Worm (Caenorhabditis elegans) whole organism, late embryonic: ENCODE results near the gene ced-9.

ENCODE experiments used
- C08G9.2 ChIP-seq: sonication (generic microtip); optimal IDR thresholded peaks from 2 replicates; lab custom pipeline; 2016; ENCODE audit warnings: mild to moderate bottlenecking, missing genetic modification characterization, moderate library complexity, missing compliant biosample characterization
- C38D4.7 ChIP-seq: fragments of 200-800 bp; sonication (Bioruptor generic); optimal IDR thresholded peaks from 2 replicates; lab custom pipeline; 2018; ENCODE audit warnings: mild to moderate bottlenecking, missing genetic modification characterization, moderate library complexity, missing compliant biosample characterization
- F13H6.1 ChIP-seq: sonication (generic microtip); optimal IDR thresholded peaks from 2 replicates; lab custom pipeline; 2016; ENCODE audit warnings: missing genetic modification characterization, missing compliant biosample characterization
- K09A11.1 ChIP-seq: sonication (generic microtip); optimal IDR thresholded peaks from 2 replicates; lab custom pipeline; 2017; ENCODE audit warnings: antibody characterized with exemption, mild to moderate bottlenecking, missing genetic modification characterization, missing compliant biosample characterization; ENCODE audit not compliant: insufficient read depth
- ceh-18 ChIP-seq: sonication (generic microtip); optimal IDR thresholded peaks from 2 replicates; lab custom pipeline; 2016; ENCODE audit warnings: missing genetic modification characterization, missing compliant biosample characterization
- ceh-22 ChIP-seq: sonication (generic microtip); optimal IDR thresholded peaks from 2 replicates; lab custom pipeline; 2017; ENCODE audit warnings: missing biosample characterization, missing genetic modification characterization
- ceh-24 ChIP-seq: sonication (generic microtip); optimal IDR thresholded peaks from 2 replicates; lab custom pipeline; 2016; ENCODE audit warnings: mild to moderate bottlenecking, missing genetic modification characterization, missing compliant biosample characterization
- ceh-30 ChIP-seq: fragments of 150-350 bp; optimal IDR thresholded peaks from 2 replicates; lab custom pipeline; 2014; ENCODE audit warnings: missing biosample characterization, missing genetic modification characterization
- ceh-31 ChIP-seq: sonication (generic microtip); optimal IDR thresholded peaks from 2 replicates; lab custom pipeline; 2016; ENCODE audit warnings: missing genetic modification characterization, missing compliant biosample characterization
- ceh-45 ChIP-seq: fragments of 200-800 bp; sonication (Bioruptor generic); IDR thresholded peaks from 2 replicates; pipeline ENCODE4 v1.3.6; 2022; ENCODE audit warnings: missing genetic modification reagents, missing genetic modification characterization, missing compliant biosample characterization
- ceh-48 ChIP-seq: sonication (generic microtip); optimal IDR thresholded peaks from 2 replicates; lab custom pipeline; 2016; ENCODE audit warnings: missing genetic modification characterization, inconsistent platforms, missing compliant biosample characterization
- dve-1 ChIP-seq: sonication (generic microtip); optimal IDR thresholded peaks from 2 replicates; lab custom pipeline; 2017; ENCODE audit warnings: antibody characterized with exemption, mild to moderate bottlenecking, missing genetic modification characterization, missing compliant biosample characterization
- elt-2 ChIP-seq: sonication (generic microtip); optimal IDR thresholded peaks from 2 replicates; lab custom pipeline; 2016; ENCODE audit warnings: missing genetic modification reagents, missing genetic modification characterization, missing compliant biosample characterization
- elt-4 ChIP-seq: sonication (generic microtip); optimal IDR thresholded peaks from 2 replicates; lab custom pipeline; 2016; ENCODE audit warnings: missing genetic modification characterization, missing compliant biosample characterization
- eyg-1 ChIP-seq: sonication (generic microtip); optimal IDR thresholded peaks from 2 replicates; lab custom pipeline; 2016; ENCODE audit warnings: missing genotype, missing genetic modification characterization, missing compliant biosample characterization
- fax-1 ChIP-seq: sonication (generic microtip); optimal IDR thresholded peaks from 2 replicates; lab custom pipeline; 2016; ENCODE audit warnings: missing genotype, missing genetic modification characterization, missing compliant biosample characterization
- fkh-10 ChIP-seq: fragments of 150-350 bp; optimal IDR thresholded peaks from 2 replicates; lab custom pipeline; 2014; ENCODE audit warnings: missing biosample characterization, missing genetic modification reagents, missing genetic modification characterization
- hlh-30 ChIP-seq: sonication (generic microtip); optimal IDR thresholded peaks from 2 replicates; lab custom pipeline; 2017; ENCODE audit warnings: antibody characterized with exemption, missing genetic modification characterization, missing compliant biosample characterization; ENCODE audit not compliant: insufficient read depth
- hlh-8 ChIP-seq: sonication (generic microtip); optimal IDR thresholded peaks from 2 replicates; lab custom pipeline; 2016; ENCODE audit warnings: missing genotype, missing genetic modification characterization, missing compliant biosample characterization
- lin-11 ChIP-seq: fragments of 200-800 bp; sonication (Bioruptor generic); optimal IDR thresholded peaks from 2 replicates; lab custom pipeline; 2018; ENCODE audit warnings: mild to moderate bottlenecking, missing genetic modification characterization, missing compliant biosample characterization
- madf-2 ChIP-seq: sonication (generic microtip); optimal IDR thresholded peaks from 2 replicates; lab custom pipeline; 2017; ENCODE audit warnings: missing genetic modification characterization, missing compliant biosample characterization
- mec-3 ChIP-seq: sonication (generic microtip); optimal IDR thresholded peaks from 2 replicates; lab custom pipeline; 2016; ENCODE audit warnings: borderline replicate concordance, missing genetic modification characterization, missing compliant biosample characterization
- nhr-11 ChIP-seq: fragments of 150-350 bp; optimal IDR thresholded peaks from 2 replicates; lab custom pipeline; 2014; ENCODE audit warnings: missing biosample characterization, missing genetic modification characterization
- nhr-232 ChIP-seq: sonication (generic microtip); optimal IDR thresholded peaks from 2 replicates; lab custom pipeline; 2016; ENCODE audit warnings: missing genetic modification characterization, missing compliant biosample characterization
- pag-3 ChIP-seq: sonication (generic microtip); optimal IDR thresholded peaks from 2 replicates; lab custom pipeline; 2016; ENCODE audit warnings: missing compliant biosample characterization, missing genetic modification characterization, borderline replicate concordance
- pha-2 ChIP-seq: sonication (generic microtip); optimal IDR thresholded peaks from 2 replicates; lab custom pipeline; 2017; ENCODE audit warnings: mild to moderate bottlenecking, missing genetic modification characterization, missing compliant biosample characterization
- pqm-1 ChIP-seq: sonication (generic microtip); optimal IDR thresholded peaks from 2 replicates; lab custom pipeline; 2016; ENCODE audit warnings: missing genetic modification characterization, missing compliant biosample characterization
- pros-1 ChIP-seq: fragments of 150-350 bp; optimal IDR thresholded peaks from 2 replicates; lab custom pipeline; 2014; ENCODE audit warnings: missing biosample characterization, missing genetic modification reagents, missing genetic modification characterization
- ref-2 ChIP-seq: sonication (generic microtip); optimal IDR thresholded peaks from 2 replicates; lab custom pipeline; 2016; ENCODE audit warnings: missing genetic modification characterization, missing compliant biosample characterization
- rnt-1 ChIP-seq: sonication (generic microtip); optimal IDR thresholded peaks from 2 replicates; lab custom pipeline; 2016; ENCODE audit warnings: missing genetic modification characterization, missing compliant biosample characterization
- sdc-2 ChIP-seq: sonication (generic microtip); optimal IDR thresholded peaks from 2 replicates; lab custom pipeline; 2016; ENCODE audit warnings: missing genotype, missing genetic modification characterization, missing compliant biosample characterization
- sox-2 ChIP-seq: fragments of 200-800 bp; sonication (Bioruptor generic); IDR thresholded peaks from 2 replicates; pipeline ENCODE4 v1.3.6; 2022; ENCODE audit warnings: missing genetic modification reagents, missing genetic modification characterization, missing compliant biosample characterization
- sox-4 ChIP-seq: sonication (generic microtip); optimal IDR thresholded peaks from 2 replicates; lab custom pipeline; 2017; ENCODE audit warnings: mild to moderate bottlenecking, missing genetic modification characterization, inconsistent platforms, missing compliant biosample characterization
- syd-9 ChIP-seq: sonication (generic microtip); optimal IDR thresholded peaks from 2 replicates; lab custom pipeline; 2016; ENCODE audit warnings: mild to moderate bottlenecking, missing genetic modification characterization, moderate library complexity, missing compliant biosample characterization
- tbx-2 ChIP-seq: sonication (generic microtip); optimal IDR thresholded peaks from 2 replicates; lab custom pipeline; 2016; ENCODE audit warnings: missing genetic modification characterization, missing compliant biosample characterization
- tbx-7 ChIP-seq: sonication (generic microtip); optimal IDR thresholded peaks from 2 replicates; lab custom pipeline; 2016; ENCODE audit warnings: missing genotype, missing genetic modification characterization, missing compliant biosample characterization
- ttx-3 ChIP-seq: sonication (generic microtip); optimal IDR thresholded peaks from 2 replicates; lab custom pipeline; 2016; ENCODE audit warnings: missing genetic modification reagents, missing genetic modification characterization, missing compliant biosample characterization
- unc-3 ChIP-seq, 2 experiments: fragments of 200-800 bp in 1 of 2; sonication (Bioruptor generic) in 1 of 2; sonication (generic microtip) in 1 of 2; conservative IDR thresholded peaks in 1 of 2; optimal IDR thresholded peaks in 1 of 2; 2 replicates each; pipeline versions ENCODE4 v1.3.6 to Lab custom; 2016 to 2022; ENCODE audit warnings: missing compliant biosample characterization in 2 of 2, missing genetic modification characterization in 2 of 2, missing genetic modification reagents in 1 of 2
- unc-55 ChIP-seq: sonication (generic microtip); optimal IDR thresholded peaks from 2 replicates; lab custom pipeline; 2017; ENCODE audit warnings: missing biosample characterization, missing genetic modification reagents, missing genetic modification characterization
- unc-86 ChIP-seq: sonication (generic microtip); optimal IDR thresholded peaks from 2 replicates; lab custom pipeline; 2016; ENCODE audit warnings: missing genetic modification characterization, missing compliant biosample characterization
- zip-5 ChIP-seq: sonication (generic microtip); optimal IDR thresholded peaks from 2 replicates; lab custom pipeline; 2016; ENCODE audit warnings: missing genetic modification characterization, missing compliant biosample characterization

Gene ced-9

ce11 chrIII:10329811-10330210 lies 5.2 kb upstream of the ced-9 start:
- TF ChIP-seq nhr-232 (tag; lab: Kevin White, UChicago), result no peak
- TF ChIP-seq pag-3 (tag; lab: Kevin White, UChicago), result no peak
- peak; percentile 52 for TF ChIP-seq elt-2 (tag; lab: Kevin White, UChicago)
- no peak for TF ChIP-seq hlh-30

DNA sequence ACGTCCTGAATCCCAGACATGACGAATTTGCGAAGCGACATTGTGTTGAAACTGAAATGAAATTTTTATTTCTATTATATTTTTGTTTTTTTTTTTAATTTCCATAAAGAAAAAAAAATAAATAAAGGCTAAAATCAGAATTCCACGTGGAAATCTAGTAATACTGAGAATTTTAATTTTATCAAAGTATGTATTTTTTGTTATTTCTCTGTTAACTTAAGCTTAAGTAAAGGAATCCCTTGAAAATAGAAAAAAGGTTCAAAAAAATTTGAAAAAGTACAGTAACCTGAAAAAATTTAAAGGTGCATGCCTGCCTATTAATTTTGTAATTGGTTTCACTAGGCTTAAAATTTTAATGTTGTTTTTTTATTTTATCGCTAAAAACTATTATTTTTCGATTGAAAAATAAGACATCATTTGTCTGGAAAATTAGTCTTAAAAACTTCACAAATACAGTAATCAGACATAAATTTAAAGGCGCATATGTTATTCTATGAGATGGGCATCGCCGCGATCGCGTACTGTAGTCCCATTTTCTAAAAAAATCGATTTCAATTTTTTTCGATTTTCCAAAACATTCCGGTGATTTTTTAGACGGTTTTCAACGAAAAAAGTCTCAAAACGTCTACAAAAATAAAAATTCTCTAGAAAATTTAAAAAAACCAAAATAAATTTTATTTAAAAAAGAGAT lies 4.5 kb upstream of the ced-9 start, which contains the start of gene nex-2:
Gene nex-2 (minus strand): TSS at position 51 of the 691 bp plus-strand sequence.
- no peak for TF ChIP-seq unc-3 (GFP tag; conservative IDR thresholded peaks at IDR 0.05; lab: Robert Waterston, UW)
- no peak for TF ChIP-seq unc-3 (tag; optimal IDR thresholded peaks at IDR 0.05; lab: Kevin White, UChicago)
- no peak for TF ChIP-seq unc-86 (tag; lab: Kevin White, UChicago)
- TF ChIP-seq, all 69 proteins: peak for 0

DNA sequence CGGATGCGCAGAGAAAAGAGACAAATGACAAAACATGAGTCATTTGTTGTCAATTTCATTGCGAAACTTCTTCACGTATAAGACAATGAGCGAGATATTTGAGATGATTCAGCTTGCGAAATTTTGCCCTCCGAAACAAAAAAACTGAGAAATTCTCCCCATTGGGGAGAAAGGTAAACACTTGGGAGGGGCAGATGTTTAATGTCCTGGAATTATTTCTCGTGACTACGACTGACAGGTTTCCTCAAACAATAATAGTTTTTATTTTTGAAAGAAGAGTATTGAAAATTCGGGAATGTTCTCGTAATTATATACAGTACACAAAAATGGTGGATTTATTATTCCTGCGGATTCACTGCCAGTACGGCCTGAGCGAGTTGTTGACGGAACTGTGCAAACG lies 3.7 kb upstream of the ced-9 start:
- TF ChIP-seq elt-4 (tag; lab: Kevin White, UChicago) (no peak), ceh-24 (tag; lab: Kevin White, UChicago) (no peak), F13H6.1 (tag; lab: Kevin White, UChicago) (no peak), lin-11 (tag; lab: Kevin White, UChicago) (no peak), syd-9 (tag; lab: Kevin White, UChicago) (no peak), sox-2 (GFP tag; lab: Robert Waterston, UW) (no peak), ceh-31 (no peak), unc-55 (GFP tag; lab: Kevin White, UChicago) (no peak), pqm-1 (tag; lab: Kevin White, UChicago) (no peak), zip-5 (tag; lab: Kevin White, UChicago) (no peak), pros-1 (tag; lab: Kevin White, UChicago) (no peak), K09A11.1 (tag; lab: Kevin White, UChicago) (no peak), unc-86 (tag; lab: Kevin White, UChicago) (no peak), sdc-2 (tag; lab: Kevin White, UChicago) (no peak), nhr-232 (tag; lab: Kevin White, UChicago) (no peak), eyg-1 (tag; lab: Kevin White, UChicago) (no peak), ceh-18 (tag; lab: Kevin White, UChicago) (no peak), nhr-11 (no peak), madf-2 (tag; lab: Kevin White, UChicago) (no peak)

ce11 chrIII:10332560-10332959 lies 2.4 kb upstream of the ced-9 start, which contains the start of gene T07C4.12:
T07C4.12 (minus strand) TSS chrIII:10332660.
- TF ChIP-seq eyg-1 (tag; lab: Kevin White, UChicago) (no peak), hlh-8 (no peak), hlh-30 (no peak), C38D4.7 (GFP tag; lab: Kevin White, UChicago) (no peak), pha-2 (tag; lab: Kevin White, UChicago) (no peak), dve-1 (tag; lab: Kevin White, UChicago) (no peak), nhr-232 (tag; lab: Kevin White, UChicago) (no peak), unc-55 (GFP tag; lab: Kevin White, UChicago) (no peak), rnt-1 (tag; lab: Kevin White, UChicago) (no peak)

ce11 chrIII:10333961-10334542 lies 920 bp upstream of the ced-9 start, which contains the start of the genes jmjd-4 and mev-1:
jmjd-4 (minus strand) TSS chrIII:10334018.
mev-1 (plus strand) TSS chrIII:10334277.
- no peak for TF ChIP-seq tbx-7 (tag; lab: Kevin White, UChicago)
- TF ChIP-seq ceh-45, result no peak
- no peak for TF ChIP-seq pha-2 (tag; lab: Kevin White, UChicago)
- no peak for TF ChIP-seq elt-4 (tag; lab: Kevin White, UChicago)
- TF ChIP-seq ttx-3 (tag; lab: Kevin White, UChicago), result no peak
- TF ChIP-seq hlh-30, result no peak
- TF ChIP-seq ceh-22 (tag; lab: Kevin White, UChicago), result no peak
- no peak for TF ChIP-seq sox-4 (tag; lab: Kevin White, UChicago)
- no peak for TF ChIP-seq ceh-48
- no peak for TF ChIP-seq mec-3 (tag; lab: Kevin White, UChicago)
- TF ChIP-seq rnt-1 (tag; lab: Kevin White, UChicago), result peak; percentile 58
- TF ChIP-seq C08G9.2, result peak; percentile 9
- TF ChIP-seq ceh-30 (tag; lab: Kevin White, UChicago), result peak; percentile 36
- peak; percentile 50 for TF ChIP-seq tbx-2 (tag; lab: Kevin White, UChicago)
- peak; percentile 57 for TF ChIP-seq unc-86 (tag; lab: Kevin White, UChicago)
- no peak for TF ChIP-seq unc-55 (GFP tag; lab: Kevin White, UChicago)
- TF ChIP-seq ref-2 (tag; lab: Kevin White, UChicago), result peak; percentile 45
- no peak for TF ChIP-seq fax-1 (tag; lab: Kevin White, UChicago)
- peak; percentile 13 for TF ChIP-seq C38D4.7 (GFP tag; lab: Kevin White, UChicago)
- TF ChIP-seq fkh-10 (GFP tag; lab: Kevin White, UChicago), result no peak
- TF ChIP-seq zip-5 (tag; lab: Kevin White, UChicago), result no peak
